Worm (Caenorhabditis elegans) whole organism, L4 larva: ENCODE data around the gene ddx-17.
A peak's percentile ranks its signal among the peaks of the same experiment; 100 is the strongest.

Experiments used
- D1046.2 ChIP-seq: fragments of 200-800 bp; sonication (Bioruptor generic); IDR thresholded peaks from 2 replicates; pipeline ENCODE4 v1.3.6; 2022; ENCODE audit warnings: missing genetic modification characterization, missing compliant biosample characterization
- F10B5.3 ChIP-seq: sonication (generic microtip); optimal IDR thresholded peaks from 2 replicates; lab custom pipeline; 2016; ENCODE audit warnings: mild to moderate bottlenecking, missing genetic modification characterization, missing compliant biosample characterization
- R02D3.7 ChIP-seq: fragments of 150-350 bp; sonication (generic microtip); optimal IDR thresholded peaks from 3 replicates; lab custom pipeline; 2014; ENCODE audit warnings: missing biosample characterization, missing genetic modification characterization
- T26A8.4 ChIP-seq: fragments of 200-800 bp; sonication (Bioruptor generic); IDR thresholded peaks from 2 replicates; pipeline ENCODE4 v1.3.6; 2022; ENCODE audit warnings: missing genetic modification characterization, missing compliant biosample characterization
- Y105C5A.15 ChIP-seq: fragments of 200-800 bp; sonication (Bioruptor generic); IDR thresholded peaks from 2 replicates; pipeline ENCODE4 v1.3.6; 2022; ENCODE audit warnings: missing genetic modification characterization, missing compliant biosample characterization
- Y48G9A.11 ChIP-seq: fragments of 200-800 bp; sonication (Bioruptor generic); IDR thresholded peaks from 2 replicates; pipeline ENCODE4 v1.3.6; 2022; ENCODE audit warnings: missing genetic modification reagents, missing genetic modification characterization, missing compliant biosample characterization
- ZK546.5 ChIP-seq, 2 experiments: sonication (generic microtip); optimal IDR thresholded peaks; 2 replicates each; lab custom pipeline; 2017; ENCODE audit warnings: missing biosample characterization in 2 of 2, missing genetic modification characterization in 2 of 2
- aha-1 ChIP-seq: fragments of 150-350 bp; peaks from one replicate; lab custom pipeline; 2014; ENCODE audit warnings: missing biosample characterization, missing genetic modification characterization
- ama-1 ChIP-seq: fragments of 150-350 bp; optimal IDR thresholded peaks from 2 replicates; lab custom pipeline; 2014; ENCODE audit warnings: inconsistent platforms, mixed read lengths
- ceh-20 ChIP-seq: fragments of 200-800 bp; sonication (Bioruptor generic); IDR thresholded peaks from 2 replicates; pipeline ENCODE4 v1.3.6; 2022; ENCODE audit warnings: missing genetic modification reagents, missing genetic modification characterization, missing compliant biosample characterization
- ceh-28 ChIP-seq: fragments of 150-350 bp; optimal IDR thresholded peaks from 2 replicates; lab custom pipeline; 2014; ENCODE audit warnings: missing biosample characterization, missing genetic modification reagents, missing genetic modification characterization
- ceh-82 ChIP-seq: sonication (generic microtip); optimal IDR thresholded peaks from 2 replicates; lab custom pipeline; 2017; ENCODE audit warnings: missing biosample characterization, missing genetic modification characterization
- daf-8 ChIP-seq: fragments of 200-800 bp; sonication (Bioruptor generic); IDR thresholded peaks from 2 replicates; pipeline ENCODE4 v1.3.6; 2022; ENCODE audit warnings: missing genetic modification characterization, missing compliant biosample characterization
- dmd-6 ChIP-seq: fragments of 200-800 bp; sonication (Bioruptor generic); IDR thresholded peaks from 2 replicates; pipeline ENCODE4 v1.3.6; 2022; ENCODE audit warnings: missing genetic modification reagents, missing genetic modification characterization, missing compliant biosample characterization
- dpl-1 ChIP-seq: fragments of 150-350 bp; optimal IDR thresholded peaks from 2 replicates; lab custom pipeline; 2014; ENCODE audit warnings: missing biosample characterization, missing genetic modification reagents, missing genetic modification characterization
- egl-43 ChIP-seq: fragments of 200-800 bp; sonication (Bioruptor generic); IDR thresholded peaks from 2 replicates; pipeline ENCODE4 v1.3.6; 2022; ENCODE audit warnings: missing genetic modification reagents, missing genetic modification characterization, missing compliant biosample characterization
- fos-1 ChIP-seq: fragments of 150-350 bp; optimal IDR thresholded peaks from 2 replicates; lab custom pipeline; 2014; ENCODE audit warnings: missing biosample characterization, missing genetic modification characterization
- lir-3 ChIP-seq: sonication (generic microtip); optimal IDR thresholded peaks from 2 replicates; lab custom pipeline; 2016; ENCODE audit warnings: mild to moderate bottlenecking, missing genetic modification characterization, missing compliant biosample characterization
- lsy-2 ChIP-seq, 2 experiments: fragments of 150-350 bp in 1 of 2; sonication (generic microtip) in 1 of 2; optimal IDR thresholded peaks; 2 replicates each; lab custom pipeline; 2014 to 2017; ENCODE audit warnings: missing biosample characterization in 2 of 2, missing genetic modification characterization in 2 of 2
- madf-9 ChIP-seq: fragments of 200-800 bp; sonication (Bioruptor generic); conservative IDR thresholded peaks from 2 replicates; pipeline ENCODE4 v1.3.6; 2022; ENCODE audit warnings: missing genetic modification reagents, missing genetic modification characterization, missing compliant biosample characterization
- mdl-1 ChIP-seq, 2 experiments: fragments of 150-350 bp in 1 of 2; sonication (generic microtip) in 1 of 2; optimal IDR thresholded peaks; 2 replicates each; lab custom pipeline; 2014 to 2017; ENCODE audit warnings: missing biosample characterization in 2 of 2, missing genetic modification characterization in 2 of 2
- mxl-2 ChIP-seq: fragments of 200-800 bp; sonication (Bioruptor generic); conservative IDR thresholded peaks from 2 replicates; pipeline ENCODE4 v1.3.6; 2022; ENCODE audit warnings: missing genetic modification reagents, missing genetic modification characterization, missing compliant biosample characterization
- nhr-237 ChIP-seq: sonication (generic microtip); optimal IDR thresholded peaks from 2 replicates; lab custom pipeline; 2017; ENCODE audit warnings: missing biosample characterization, missing genetic modification characterization
- nhr-42 ChIP-seq: fragments of 200-800 bp; sonication (Bioruptor generic); IDR thresholded peaks from 2 replicates; pipeline ENCODE4 v1.3.6; 2022; ENCODE audit warnings: missing genetic modification characterization, missing compliant biosample characterization
- nhr-48 ChIP-seq: sonication (generic microtip); optimal IDR thresholded peaks from 2 replicates; lab custom pipeline; 2016; ENCODE audit warnings: mild to moderate bottlenecking, missing genetic modification characterization, missing compliant biosample characterization
- pha-4 ChIP-seq, 2 experiments: fragments of 150-350 bp in 1 of 2; fragments of 200-800 bp in 1 of 2; sonication (Bioruptor generic) in 1 of 2; IDR thresholded peaks in 1 of 2; optimal IDR thresholded peaks in 1 of 2; 2 replicates each; pipeline versions ENCODE4 v1.3.6 to Lab custom; 2014 to 2022; ENCODE audit warnings: missing genetic modification characterization in 2 of 2, missing genetic modification reagents in 2 of 2, missing biosample characterization in 1 of 2, missing compliant biosample characterization in 1 of 2
- saeg-2 ChIP-seq: fragments of 200-800 bp; sonication (Bioruptor generic); IDR thresholded peaks from 2 replicates; pipeline ENCODE4 v1.3.6; 2022; ENCODE audit warnings: missing genetic modification reagents, missing genetic modification characterization, missing compliant biosample characterization
- set-16 ChIP-seq: fragments of 200-800 bp; sonication (Bioruptor generic); IDR thresholded peaks from 2 replicates; pipeline ENCODE4 v1.3.6; 2022; ENCODE audit warnings: missing genetic modification reagents, missing genetic modification characterization, missing compliant biosample characterization
- snpc-1.2 ChIP-seq: fragments of 200-800 bp; sonication (Bioruptor generic); IDR thresholded peaks from 2 replicates; pipeline ENCODE4 v1.3.6; 2022; ENCODE audit warnings: missing genetic modification reagents, missing genetic modification characterization, missing compliant biosample characterization
- spr-1 ChIP-seq: sonication (generic microtip); optimal IDR thresholded peaks from 2 replicates; lab custom pipeline; 2016; ENCODE audit warnings: mild to moderate bottlenecking, missing genetic modification characterization, missing compliant biosample characterization
- tag-97 ChIP-seq: fragments of 200-800 bp; sonication (Bioruptor generic); IDR thresholded peaks from 2 replicates; pipeline ENCODE4 v1.3.6; 2022; ENCODE audit warnings: missing genetic modification characterization, missing compliant biosample characterization
- vab-7 ChIP-seq: fragments of 200-800 bp; sonication (Bioruptor generic); IDR thresholded peaks from 2 replicates; pipeline ENCODE4 v1.3.6; 2022; ENCODE audit warnings: missing genetic modification reagents, missing genetic modification characterization, missing compliant biosample characterization
- zfp-2 ChIP-seq: sonication (generic microtip); optimal IDR thresholded peaks from 2 replicates; lab custom pipeline; 2016; ENCODE audit warnings: mild to moderate bottlenecking, missing genetic modification characterization, missing compliant biosample characterization
- zfp-3 ChIP-seq: fragments of 200-800 bp; sonication (Bioruptor generic); conservative IDR thresholded peaks from 2 replicates; pipeline ENCODE4 v1.3.6; 2022; ENCODE audit warnings: missing genetic modification reagents, missing genetic modification characterization, missing compliant biosample characterization
- zip-11 ChIP-seq: fragments of 200-800 bp; sonication (Bioruptor generic); IDR thresholded peaks from 2 replicates; pipeline ENCODE4 v1.3.6; 2022; ENCODE audit warnings: missing genetic modification characterization, missing compliant biosample characterization
- ztf-7 ChIP-seq: fragments of 150-350 bp; optimal IDR thresholded peaks from 2 replicates; lab custom pipeline; 2014; ENCODE audit warnings: missing biosample characterization, missing genetic modification characterization

Gene ddx-17

ce11 chrV:14017476-14017875, 5.6 kb upstream of the ddx-17 start, which contains the start of gene srh-308:
TSS of gene srh-308 (minus strand) at chrV:14017576.
- TF ChIP-seq pha-4 (GFP tag; IDR thresholded peaks at IDR 0.05; lab: Robert Waterston, UW) (no peak), pha-4 (tag; optimal IDR thresholded peaks at IDR 0.05; lab: Kevin White, UChicago) (no peak), nhr-42 (no peak), mdl-1 (tag; optimal IDR thresholded peaks at IDR 0.05; lab: Kevin White, UChicago) (no peak), dmd-6 (GFP tag; lab: Robert Waterston, UW) (no peak), madf-9 (GFP tag; lab: Robert Waterston, UW) (no peak), snpc-1.2 (GFP tag; lab: Robert Waterston, UW) (no peak)
- TF ChIP-seq, all 104 proteins: peak for 0

- no peak for TF ChIP-seq lsy-2 (tag; optimal IDR thresholded peaks at IDR 0.05; lab: Kevin White, UChicago)
- no peak for TF ChIP-seq ceh-28 (tag; lab: Kevin White, UChicago)
- TF ChIP-seq, all 104 proteins: peak for 0
Measured at ce11 chrV:14014395-14014794, 2.5 kb upstream of the ddx-17 start, which contains the start of gene end-3. TSS of gene end-3 (plus strand) at chrV:14014695.

ce11 chrV:14013638-14014037, 1.8 kb upstream of the ddx-17 start:
- TF ChIP-seq Y48G9A.11 (GFP tag; lab: Robert Waterston, UW): no peak
- TF ChIP-seq ZK546.5 (tag; optimal IDR thresholded peaks at IDR 0.05; lab: Kevin White, UChicago): no peak
- peak; percentile 11 for TF ChIP-seq ztf-7 (tag; lab: Kevin White, UChicago)
- 0 out of 2 replicates have a peak, but pooled peaks have one; percentile 40 for TF ChIP-seq ceh-20
- no peak for TF ChIP-seq tag-97
- TF ChIP-seq zfp-3 (GFP tag; lab: Robert Waterston, UW): peak; percentile 45; the same call in 1 of the 2 replicates

- 0 out of 2 replicates have a peak, but pooled peaks have one; percentile 6 for TF ChIP-seq vab-7 (GFP tag; lab: Robert Waterston, UW)
- no peak for TF ChIP-seq nhr-237 (tag; lab: Kevin White, UChicago)
- no peak for TF ChIP-seq fos-1
- no peak for TF ChIP-seq aha-1 (tag; lab: Kevin White, UChicago)
- no peak for TF ChIP-seq T26A8.4 (GFP tag; lab: Robert Waterston, UW)
- no peak for TF ChIP-seq tag-97
- TF ChIP-seq saeg-2 (GFP tag; lab: Robert Waterston, UW): 0 out of 2 replicates have a peak, but pooled peaks have one; percentile 25
- TF ChIP-seq set-16 (GFP tag; lab: Robert Waterston, UW): peak; percentile 96
- no peak for TF ChIP-seq ceh-82
- no peak for TF ChIP-seq ceh-28 (tag; lab: Kevin White, UChicago)
- no peak for TF ChIP-seq dmd-6 (GFP tag; lab: Robert Waterston, UW)
- 0 out of 2 replicates have a peak, but pooled peaks have one; percentile 40 for TF ChIP-seq egl-43 (GFP tag; lab: Robert Waterston, UW)
- TF ChIP-seq zfp-2 (tag; lab: Kevin White, UChicago): no peak
Measured at ce11 chrV:14011427-14011826, 425 bp downstream of the ddx-17 start.

- TF ChIP-seq ama-1 (lab: Kevin White, UChicago) (no peak), nhr-48 (tag; lab: Kevin White, UChicago) (no peak), zip-11 (no peak), egl-43 (GFP tag; lab: Robert Waterston, UW) (no peak), daf-8 (GFP tag; lab: Robert Waterston, UW) (no peak), Y105C5A.15 (GFP tag; lab: Robert Waterston, UW) (no peak), F10B5.3 (no peak), D1046.2 (GFP tag; lab: Robert Waterston, UW) (no peak), R02D3.7 (tag; lab: Kevin White, UChicago) (no peak), saeg-2 (GFP tag; lab: Robert Waterston, UW) (no peak), lir-3 (tag; lab: Kevin White, UChicago) (no peak), mxl-2 (GFP tag; lab: Robert Waterston, UW) (no peak), spr-1 (tag; lab: Kevin White, UChicago) (no peak), dpl-1 (GFP tag; lab: Kevin White, UChicago) (no peak)
Measured at ce11 chrV:14010021-14010420, 1.8 kb downstream of the ddx-17 start.
